Fruit fly (Drosophila melanogaster) whole organism, embryonic: ENCODE results near the gene tomb.

Source experiments
- CG10209 ChIP-seq: fragments of 200-800 bp; sonication (Bioruptor generic); optimal IDR thresholded peaks from 3 replicates; lab custom pipeline; 2017; ENCODE audit warnings: missing biosample characterization, mild to moderate bottlenecking, missing genetic modification characterization, missing genetic modification reagents
- CG11560 ChIP-seq: fragments of 200-800 bp; sonication (Bioruptor generic); IDR thresholded peaks from 3 replicates; pipeline ENCODE4 v1.3.6; 2022; ENCODE audit warnings: missing biosample characterization, missing genetic modification characterization
- CG7839 ChIP-seq: fragments of 200-800 bp; sonication (Bioruptor generic); optimal IDR thresholded peaks from 3 replicates; lab custom pipeline; 2018; ENCODE audit warnings: missing biosample characterization, mild to moderate bottlenecking, missing genetic modification characterization, moderate library complexity
- CG8944 ChIP-seq: fragments of 200-800 bp; sonication (Bioruptor generic); optimal IDR thresholded peaks from 3 replicates; lab custom pipeline; 2016; ENCODE audit warnings: missing biosample characterization, missing genetic modification characterization
- Hr51 ChIP-seq, 2 experiments: fragments of 200-800 bp; sonication (Bioruptor generic); optimal IDR thresholded peaks; 2 replicates in 1 of 2; 3 replicates in 1 of 2; lab custom pipeline; 2016 to 2018; ENCODE audit warnings: missing biosample characterization in 2 of 2, missing genetic modification characterization in 2 of 2, mild to moderate bottlenecking in 1 of 2, moderate library complexity in 1 of 2
- Hsf ChIP-seq: fragments of 200-800 bp; sonication (Bioruptor generic); optimal IDR thresholded peaks from 3 replicates; lab custom pipeline; 2016; ENCODE audit warnings: missing biosample characterization, missing genetic modification characterization
- Rfx ChIP-seq: fragments of 200-800 bp; sonication (Bioruptor generic); IDR thresholded peaks from 2 replicates; pipeline ENCODE4 v1.3.6; 2022; ENCODE audit warnings: missing biosample characterization, missing genetic modification characterization
- gfzf ChIP-seq: fragments of 200-800 bp; sonication (Bioruptor generic); optimal IDR thresholded peaks from 2 replicates; lab custom pipeline; 2016; ENCODE audit warnings: missing biosample characterization, mild to moderate bottlenecking, missing genetic modification characterization, moderate library complexity
- psq ChIP-seq: fragments of 200-800 bp; sonication (Bioruptor generic); optimal IDR thresholded peaks from 2 replicates; lab custom pipeline; 2017; ENCODE audit warnings: missing biosample characterization, missing genetic modification characterization

- TF ChIP-seq Rfx (no peak), CG10209 (GFP tag; lab: Kevin White, UChicago) (no peak), CG11560 (no peak), psq (GFP tag; lab: Kevin White, UChicago) (no peak), Hsf (GFP tag; lab: Kevin White, UChicago) (no peak), gfzf (GFP tag; lab: Kevin White, UChicago) (no peak), Hr51 (GFP tag; optimal IDR thresholded peaks at IDR 0.05; lab: Kevin White, UChicago) (no peak), CG8944 (GFP tag; lab: Kevin White, UChicago) (no peak), CG7839 (tag; lab: Kevin White, UChicago) (no peak)
Measured at dm6 chr2L:5554818-5555217, 18.3 kb upstream of the tomb start, which contains the start of gene GluRIIA.
